Worm (Caenorhabditis elegans): ENCODE measurements around the gene pccb-1.
A peak's percentile ranks its signal among the peaks of the same experiment; 100 is the strongest.

The pccb-1 gene

DNA sequence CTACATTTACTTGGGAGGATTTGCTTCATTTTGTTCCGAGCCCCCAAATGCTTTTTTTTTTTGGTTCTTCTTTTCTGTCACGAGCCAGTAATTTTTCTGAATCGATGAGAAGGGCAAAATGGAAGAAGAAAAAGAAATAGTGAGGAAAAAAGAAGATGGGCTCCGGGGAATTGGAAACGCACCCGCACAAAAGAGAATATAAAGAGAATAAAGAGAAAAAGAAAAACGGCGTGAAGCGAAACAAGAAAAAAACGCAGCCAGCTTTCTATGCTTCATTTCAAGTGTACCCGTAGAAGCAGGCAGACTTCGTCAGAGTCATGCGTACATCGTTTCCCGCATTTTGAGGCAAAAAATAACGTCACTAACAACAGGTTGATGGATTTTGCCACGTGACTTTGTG lies 21.7 kb downstream of the pccb-1 start (continued):
- TF ChIP-seq mxl-2 (GFP tag; conservative IDR thresholded peaks at IDR 0.05), result no peak
- no peak for TF ChIP-seq nhr-41 (GFP tag; IDR thresholded peaks at IDR 0.05)
- TF ChIP-seq dmd-8 (GFP tag; IDR thresholded peaks at IDR 0.05), result no peak
- TF ChIP-seq unc-62 (GFP tag; optimal IDR thresholded peaks at IDR 0.05 in 1 of 2), result peak in 1 of 2 experiments; percentile 76
- no peak for TF ChIP-seq unc-62 (tag; optimal IDR thresholded peaks at IDR 0.05)
- peak; percentile 15; the same call in 1 of the 2 replicates for TF ChIP-seq mdt-29 (GFP tag; IDR thresholded peaks at IDR 0.05)
- no peak for TF ChIP-seq pha-4 (GFP tag; IDR thresholded peaks at IDR 0.05)
- TF ChIP-seq pha-4 (tag; optimal IDR thresholded peaks at IDR 0.05), result no peak
- no peak for TF ChIP-seq Y75B8A.6 (GFP tag; IDR thresholded peaks at IDR 0.05)
- TF ChIP-seq spr-1 (tag; optimal IDR thresholded peaks at IDR 0.05), result no peak
- TF ChIP-seq hlh-30 (tag; optimal IDR thresholded peaks at IDR 0.05; ENCODE audit: insufficient read depth), result peak; percentile 83
- no peak for TF ChIP-seq ztf-11 (tag; optimal IDR thresholded peaks at IDR 0.05)
- TF ChIP-seq hmg-1.1 (GFP tag; IDR thresholded peaks at IDR 0.05), result no peak
- no peak for TF ChIP-seq aly-2 (tag; optimal IDR thresholded peaks at IDR 0.05)
- no peak for TF ChIP-seq skn-1 (tag; optimal IDR thresholded peaks at IDR 0.05)
- TF ChIP-seq unc-39 (tag; optimal IDR thresholded peaks at IDR 0.05), result no peak
- TF ChIP-seq lin-39 (tag; optimal IDR thresholded peaks at IDR 0.05), result no peak
- TF ChIP-seq nhr-102 (tag; optimal IDR thresholded peaks at IDR 0.05), result no peak
- TF ChIP-seq ceh-20 (GFP tag; IDR thresholded peaks at IDR 0.05), result 0 out of 2 replicates have a peak, but pooled peaks have one; percentile 36
- peak; percentile 49 for TF ChIP-seq ces-1 (GFP tag; optimal IDR thresholded peaks at IDR 0.05)
- no peak for TF ChIP-seq nhr-28 (tag; optimal IDR thresholded peaks at IDR 0.05)
- no peak for TF ChIP-seq gei-8 (GFP tag; optimal IDR thresholded peaks at IDR 0.05)
- no peak for TF ChIP-seq ama-1 (optimal IDR thresholded peaks at IDR 0.05)
- no peak for TF ChIP-seq fos-1 (tag; optimal IDR thresholded peaks at IDR 0.05)
- TF ChIP-seq snpc-1.2 (GFP tag; IDR thresholded peaks at IDR 0.05), result no peak
- TF ChIP-seq F37D6.2 (tag; optimal IDR thresholded peaks at IDR 0.05), result no peak
- TF ChIP-seq nhr-77 (tag; optimal IDR thresholded peaks at IDR 0.05), result no peak
- no peak for TF ChIP-seq pqm-1 (tag; optimal IDR thresholded peaks at IDR 0.05)
- no peak for TF ChIP-seq nhr-42 (GFP tag; IDR thresholded peaks at IDR 0.05)
- peak; percentile 79 for TF ChIP-seq fkh-10 (GFP tag; optimal IDR thresholded peaks at IDR 0.05)
- no peak for TF ChIP-seq dpl-1 (GFP tag; optimal IDR thresholded peaks at IDR 0.05)
- no peak for TF ChIP-seq madf-9 (GFP tag; conservative IDR thresholded peaks at IDR 0.05)
- TF ChIP-seq lin-38 (GFP tag; IDR thresholded peaks at IDR 0.05), result no peak
- TF ChIP-seq zip-2 (tag; optimal IDR thresholded peaks at IDR 0.05), result no peak
- TF ChIP-seq mdl-1 (tag; optimal IDR thresholded peaks at IDR 0.05), result peak in 1 of 2 experiments; percentile 64
- TF ChIP-seq zip-11 (GFP tag; IDR thresholded peaks at IDR 0.05), result no peak
- TF ChIP-seq ZK337.2 (GFP tag; IDR thresholded peaks at IDR 0.05), result 0 out of 2 replicates have a peak, but pooled peaks have one; percentile 15
- no peak for TF ChIP-seq lin-29 (GFP tag; IDR thresholded peaks at IDR 0.05)
- no peak for TF ChIP-seq snpc-4 (tag; optimal IDR thresholded peaks at IDR 0.05)
- no peak for TF ChIP-seq duxl-1 (tag; optimal IDR thresholded peaks at IDR 0.05; ENCODE audit: poor library complexity)
- TF ChIP-seq vab-7 (GFP tag; IDR thresholded peaks at IDR 0.05), result no peak
- TF ChIP-seq php-3 (GFP tag; IDR thresholded peaks at IDR 0.05), result no peak
- TF ChIP-seq zag-1 (tag; optimal IDR thresholded peaks at IDR 0.05), result no peak
- no peak for TF ChIP-seq sdz-12 (GFP tag; optimal IDR thresholded peaks at IDR 0.05)
- TF ChIP-seq daf-16 (GFP tag; optimal IDR thresholded peaks at IDR 0.05), result no peak
- TF ChIP-seq daf-16 (tag; optimal IDR thresholded peaks at IDR 0.05), result no peak
- TF ChIP-seq lin-13 (GFP tag; optimal IDR thresholded peaks at IDR 0.05), result peak; percentile 3
- peak; percentile 6 for TF ChIP-seq rbr-2 (tag; optimal IDR thresholded peaks at IDR 0.05)
- peak; percentile 19 for TF ChIP-seq hlh-11 (tag; optimal IDR thresholded peaks at IDR 0.05)
- no peak for TF ChIP-seq lin-15B (tag; optimal IDR thresholded peaks at IDR 0.05)
- TF ChIP-seq hif-1 (tag; optimal IDR thresholded peaks at IDR 0.05), result peak in 1 of 2 experiments; percentile 66
- no peak for TF ChIP-seq tra-1 (GFP tag; IDR thresholded peaks at IDR 0.05)
- TF ChIP-seq mxl-3 (GFP tag; optimal IDR thresholded peaks at IDR 0.05), result no peak
- no peak for TF ChIP-seq ceh-62 (tag; optimal IDR thresholded peaks at IDR 0.05)
